Fruit fly (Drosophila melanogaster) whole organism, embryonic: ENCODE results near the gene Pxn.

Source experiments
- Atf-2 ChIP-seq: fragments of 200-800 bp; sonication (Bioruptor generic); optimal IDR thresholded peaks from 2 replicates; lab custom pipeline; 2016; ENCODE audit warnings: missing biosample characterization, missing genetic modification characterization
- CG10431 ChIP-seq: fragments of 200-800 bp; sonication (Bioruptor generic); optimal IDR thresholded peaks from 3 replicates; lab custom pipeline; 2018; ENCODE audit warnings: missing biosample characterization, mild to moderate bottlenecking, missing genetic modification characterization
- CG12659 ChIP-seq: fragments of 200-800 bp; sonication (Bioruptor generic); optimal IDR thresholded peaks from 3 replicates; lab custom pipeline; 2017; ENCODE audit warnings: mild to moderate bottlenecking, missing biosample characterization, missing genetic modification reagents, missing genetic modification characterization
- CG13296 ChIP-seq: fragments of 200-800 bp; sonication (Bioruptor generic); optimal IDR thresholded peaks from 3 replicates; lab custom pipeline; 2018; ENCODE audit warnings: missing biosample characterization, mild to moderate bottlenecking, missing genetic modification characterization
- CG13424 ChIP-seq: fragments of 200-800 bp; sonication (Bioruptor generic); optimal IDR thresholded peaks from 2 replicates; lab custom pipeline; 2019; ENCODE audit warnings: missing biosample characterization, mild to moderate bottlenecking, missing genetic modification characterization, moderate library complexity
- CG16779 ChIP-seq: fragments of 200-800 bp; sonication (Bioruptor generic); IDR thresholded peaks from 2 replicates; pipeline ENCODE4 v1.3.6; 2022; ENCODE audit warnings: missing biosample characterization, missing genetic modification characterization
- CG17359 ChIP-seq: fragments of 200-800 bp; sonication (Bioruptor generic); optimal IDR thresholded peaks from 3 replicates; lab custom pipeline; 2018; ENCODE audit warnings: missing biosample characterization, mild to moderate bottlenecking, missing genetic modification characterization, moderate library complexity
- CG17385 ChIP-seq: fragments of 200-800 bp; sonication (Bioruptor generic); optimal IDR thresholded peaks from 3 replicates; lab custom pipeline; 2018; ENCODE audit warnings: missing biosample characterization, mild to moderate bottlenecking, missing genetic modification characterization
- CG17612 ChIP-seq: fragments of 200-800 bp; sonication (Bioruptor generic); IDR thresholded peaks from 2 replicates; pipeline ENCODE4 v1.3.6; 2022; ENCODE audit warnings: missing biosample characterization, missing genetic modification characterization
- CG2116 ChIP-seq: fragments of 200-800 bp; sonication (Bioruptor generic); optimal IDR thresholded peaks from 3 replicates; lab custom pipeline; 2018; ENCODE audit warnings: missing biosample characterization, mild to moderate bottlenecking, missing genetic modification characterization
- CG2678 ChIP-seq: fragments of 200-800 bp; sonication (Bioruptor generic); optimal IDR thresholded peaks from 3 replicates; lab custom pipeline; 2019; ENCODE audit warnings: missing biosample characterization, mild to moderate bottlenecking, missing genetic modification characterization, moderate library complexity
- CG31365 ChIP-seq: fragments of 200-800 bp; sonication (Bioruptor generic); optimal IDR thresholded peaks from 2 replicates; lab custom pipeline; 2018; ENCODE audit warnings: missing biosample characterization, mild to moderate bottlenecking, missing genetic modification characterization
- CG32772 ChIP-seq: fragments of 200-800 bp; sonication (Bioruptor generic); IDR thresholded peaks from 2 replicates; pipeline ENCODE4 v1.3.6; 2022; ENCODE audit warnings: missing biosample characterization, missing genetic modification characterization
- CG34376 ChIP-seq: fragments of 200-800 bp; sonication (Bioruptor generic); optimal IDR thresholded peaks from 2 replicates; lab custom pipeline; 2018; ENCODE audit warnings: missing biosample characterization, mild to moderate bottlenecking, missing genetic modification characterization
- CG4707 ChIP-seq: fragments of 200-800 bp; sonication (Bioruptor generic); optimal IDR thresholded peaks from 2 replicates; lab custom pipeline; 2018; ENCODE audit warnings: missing biosample characterization, mild to moderate bottlenecking, missing genetic modification characterization, moderate library complexity
- CG4820 ChIP-seq: fragments of 200-800 bp; sonication (Bioruptor generic); optimal IDR thresholded peaks from 3 replicates; lab custom pipeline; 2016; ENCODE audit warnings: missing biosample characterization, missing genetic modification characterization
- CG5245 ChIP-seq: fragments of 200-800 bp; sonication (Bioruptor generic); optimal IDR thresholded peaks from 3 replicates; lab custom pipeline; 2016; ENCODE audit warnings: missing biosample characterization, missing genetic modification characterization
- CG6254 ChIP-seq: fragments of 200-800 bp; sonication (Bioruptor generic); optimal IDR thresholded peaks from 3 replicates; lab custom pipeline; 2017; ENCODE audit warnings: mild to moderate bottlenecking, missing biosample characterization, missing genetic modification reagents, missing genetic modification characterization
- CG6765 ChIP-seq: fragments of 200-800 bp; sonication (Bioruptor generic); optimal IDR thresholded peaks from 3 replicates; lab custom pipeline; 2017; ENCODE audit warnings: missing biosample characterization, mild to moderate bottlenecking, missing genetic modification characterization
- CG7928 ChIP-seq: fragments of 200-800 bp; sonication (Bioruptor generic); optimal IDR thresholded peaks from 2 replicates; lab custom pipeline; 2017; ENCODE audit warnings: missing biosample characterization, mild to moderate bottlenecking, missing genetic modification characterization
- CG8089 ChIP-seq: fragments of 200-800 bp; sonication (Bioruptor generic); optimal IDR thresholded peaks from 3 replicates; lab custom pipeline; 2016; ENCODE audit warnings: missing biosample characterization, missing genetic modification characterization
- CG8388 ChIP-seq: fragments of 200-800 bp; sonication (Bioruptor generic); optimal IDR thresholded peaks from 2 replicates; lab custom pipeline; 2019; ENCODE audit warnings: missing biosample characterization, mild to moderate bottlenecking, missing genetic modification characterization, moderate library complexity
- E2f1 ChIP-seq: fragments of 200-800 bp; sonication (Bioruptor generic); IDR thresholded peaks from 2 replicates; pipeline ENCODE4 v1.3.6; 2022; ENCODE audit warnings: missing biosample characterization, missing genetic modification characterization
- Ets65A ChIP-seq: fragments of 200-800 bp; sonication (Bioruptor generic); peaks from one replicate; lab custom pipeline; 2016; ENCODE audit warnings: missing biosample characterization, missing genetic modification characterization
- Ets97D ChIP-seq: fragments of 200-800 bp; sonication (Bioruptor generic); optimal IDR thresholded peaks from 3 replicates; lab custom pipeline; 2016; ENCODE audit warnings: missing biosample characterization, missing genetic modification characterization
- Gug ChIP-seq: fragments of 200-800 bp; sonication (Bioruptor generic); IDR thresholded peaks from 4 replicates; pipeline ENCODE4 v1.3.6; 2022; ENCODE audit warnings: missing biosample characterization, missing genetic modification characterization
- MESR4 ChIP-seq: fragments of 200-800 bp; sonication (Bioruptor generic); optimal IDR thresholded peaks from 2 replicates; lab custom pipeline; 2018; ENCODE audit warnings: missing biosample characterization, mild to moderate bottlenecking, missing genetic modification characterization, moderate library complexity
- MTF-1 ChIP-seq: fragments of 200-800 bp; sonication (Bioruptor generic); optimal IDR thresholded peaks from 2 replicates; lab custom pipeline; 2018; ENCODE audit warnings: missing biosample characterization, mild to moderate bottlenecking, missing genetic modification characterization, borderline replicate concordance
- Mad ChIP-seq: fragments of 200-800 bp; sonication (Bioruptor generic); optimal IDR thresholded peaks from 2 replicates; lab custom pipeline; 2016; ENCODE audit warnings: missing biosample characterization, missing genetic modification characterization
- Nf-YB ChIP-seq: fragments of 200-800 bp; sonication (Bioruptor generic); optimal IDR thresholded peaks from 3 replicates; lab custom pipeline; 2019; ENCODE audit warnings: missing biosample characterization, mild to moderate bottlenecking, missing genetic modification characterization, moderate library complexity
- Optix ChIP-seq: fragments of 200-800 bp; sonication (Bioruptor generic); IDR thresholded peaks from 3 replicates; pipeline ENCODE4 v1.3.6; 2022; ENCODE audit warnings: missing biosample characterization, missing genetic modification characterization
- Xbp1 ChIP-seq: fragments of 200-800 bp; sonication (Bioruptor generic); optimal IDR thresholded peaks from 3 replicates; lab custom pipeline; 2016; ENCODE audit warnings: missing biosample characterization, mild to moderate bottlenecking, missing genetic modification characterization
- Xrp1 ChIP-seq: fragments of 200-800 bp; sonication (Bioruptor generic); IDR thresholded peaks from 2 replicates; pipeline ENCODE4 v1.3.6; 2022; ENCODE audit warnings: missing biosample characterization, missing genetic modification characterization
- chif ChIP-seq, 2 experiments: fragments of 200-800 bp; sonication (Bioruptor generic); optimal IDR thresholded peaks; 3 replicates each; lab custom pipeline; 2016; ENCODE audit warnings: missing biosample characterization in 2 of 2, missing genetic modification characterization in 2 of 2
- chm ChIP-seq: fragments of 200-800 bp; sonication (Bioruptor generic); IDR thresholded peaks from 2 replicates; pipeline ENCODE4 v1.3.6; 2022; ENCODE audit warnings: missing biosample characterization, missing genetic modification characterization
- corto ChIP-seq: fragments of 200-800 bp; sonication (Bioruptor generic); optimal IDR thresholded peaks from 2 replicates; lab custom pipeline; 2016; ENCODE audit warnings: missing biosample characterization, mild to moderate bottlenecking, missing genetic modification characterization, moderate library complexity
- crol ChIP-seq: fragments of 200-800 bp; sonication (Bioruptor generic); IDR thresholded peaks from 2 replicates; pipeline ENCODE4 v1.3.6; 2022; ENCODE audit warnings: missing biosample characterization, missing genetic modification characterization
- dmrt11E ChIP-seq: fragments of 200-800 bp; sonication (Bioruptor generic); optimal IDR thresholded peaks from 3 replicates; lab custom pipeline; 2018; ENCODE audit warnings: missing biosample characterization, mild to moderate bottlenecking, missing genetic modification characterization, moderate library complexity
- dysf ChIP-seq: fragments of 200-800 bp; sonication (Bioruptor generic); IDR thresholded peaks from 3 replicates; pipeline ENCODE4 v1.3.6; 2022; ENCODE audit warnings: missing biosample characterization, missing genetic modification characterization
- gem ChIP-seq: fragments of 200-800 bp; sonication (Bioruptor generic); optimal IDR thresholded peaks from 2 replicates; lab custom pipeline; 2019; ENCODE audit warnings: missing biosample characterization, mild to moderate bottlenecking, missing genetic modification characterization, moderate library complexity
- gsb-n ChIP-seq: fragments of 200-800 bp; sonication (Bioruptor generic); optimal IDR thresholded peaks from 3 replicates; lab custom pipeline; 2018; ENCODE audit warnings: missing biosample characterization, mild to moderate bottlenecking, missing genetic modification characterization
- kay ChIP-seq: fragments of 200-800 bp; sonication (Bioruptor generic); optimal IDR thresholded peaks from 2 replicates; lab custom pipeline; 2016; ENCODE audit warnings: missing biosample characterization, missing genetic modification characterization
- nom ChIP-seq: fragments of 200-800 bp; sonication (Bioruptor generic); optimal IDR thresholded peaks from 2 replicates; lab custom pipeline; 2017; ENCODE audit warnings: missing biosample characterization, missing genetic modification characterization, mild to moderate bottlenecking, moderate library complexity, missing genetic modification reagents
- phol ChIP-seq: fragments of 200-800 bp; sonication (Bioruptor generic); optimal IDR thresholded peaks from 3 replicates; lab custom pipeline; 2018; ENCODE audit warnings: missing biosample characterization, mild to moderate bottlenecking, missing genetic modification characterization, moderate library complexity
- slbo ChIP-seq: fragments of 200-800 bp; sonication (Bioruptor generic); IDR thresholded peaks from 2 replicates; pipeline ENCODE4 v1.3.6; 2022; ENCODE audit warnings: missing biosample characterization, missing genetic modification characterization
- stc ChIP-seq: fragments of 200-800 bp; sonication (Bioruptor generic); IDR thresholded peaks from 2 replicates; pipeline ENCODE4 v1.3.6; 2022; ENCODE audit warnings: missing biosample characterization, missing genetic modification characterization
- tap ChIP-seq: fragments of 200-800 bp; optimal IDR thresholded peaks from 3 replicates; lab custom pipeline; 2019; ENCODE audit warnings: missing biosample characterization, mild to moderate bottlenecking, missing genetic modification characterization, moderate library complexity
- tll ChIP-seq, 2 experiments: fragments of 200-800 bp in 1 of 2; fragments of >200 bp in 1 of 2; sonication (Bioruptor generic) in 1 of 2; optimal IDR thresholded peaks; 2 replicates each; lab custom pipeline; 2017 to 2019; ENCODE audit warnings: missing biosample characterization in 2 of 2, missing genetic modification characterization in 2 of 2, mild to moderate bottlenecking in 1 of 2, moderate library complexity in 1 of 2
- twi ChIP-seq: fragments of 200-800 bp; optimal IDR thresholded peaks from 2 replicates; lab custom pipeline; 2019; ENCODE audit warnings: missing biosample characterization, mild to moderate bottlenecking, missing genetic modification characterization, moderate library complexity
- z ChIP-seq: fragments of 200-800 bp; sonication (Bioruptor generic); IDR thresholded peaks from 3 replicates; pipeline ENCODE4 v1.3.6; 2022; ENCODE audit warnings: missing biosample characterization, missing genetic modification characterization

The Pxn gene

dm6 chr3L:2578737-2579136 lies 51.1 kb downstream of the Pxn start (continued):
- TF ChIP-seq tll (GFP tag; optimal IDR thresholded peaks at IDR 0.05; lab: Kevin White, UChicago), result no peak
- peak; percentile 60 for TF ChIP-seq CG12659 (GFP tag; lab: Kevin White, UChicago)
- peak; percentile 61 to 72 for TF ChIP-seq chif (GFP tag; optimal IDR thresholded peaks at IDR 0.05; lab: Kevin White, UChicago)
- no peak for TF ChIP-seq z (GFP tag; lab: Robert Waterston, UW)
- TF ChIP-seq chm, result peak; percentile 62; the same call in 1 of the 2 replicates
- no peak for TF ChIP-seq CG13296
- peak; percentile 69 for TF ChIP-seq dmrt11E (tag; lab: Kevin White, UChicago)
- TF ChIP-seq MTF-1 (GFP tag; lab: Kevin White, UChicago), result no peak
- TF ChIP-seq CG6765 (GFP tag; lab: Kevin White, UChicago), result no peak
- TF ChIP-seq CG2678, result peak; percentile 78
- TF ChIP-seq Xbp1 (GFP tag; lab: Kevin White, UChicago), result peak; percentile 71
- TF ChIP-seq CG4707, result peak; percentile 35
- peak; percentile 90 for TF ChIP-seq Ets65A (GFP tag; lab: Kevin White, UChicago)
- peak; percentile 79 for TF ChIP-seq Xrp1 (GFP tag; lab: Robert Waterston, UW)
- peak; percentile 54 for TF ChIP-seq tap
- TF ChIP-seq corto (GFP tag; lab: Kevin White, UChicago), result no peak
- TF ChIP-seq CG7928 (GFP tag; lab: Kevin White, UChicago), result no peak
- TF ChIP-seq kay (GFP tag; lab: Kevin White, UChicago), result no peak
- no peak for TF ChIP-seq CG17612 (GFP tag; lab: Robert Waterston, UW)
- TF ChIP-seq CG10431 (GFP tag; lab: Kevin White, UChicago), result peak; percentile 56
- TF ChIP-seq Optix (GFP tag; lab: Robert Waterston, UW), result peak; percentile 52; the same call in 1 of the 3 replicates
- peak; percentile 2 for TF ChIP-seq CG2116
- TF ChIP-seq crol (GFP tag; lab: Robert Waterston, UW), result no peak
- no peak for TF ChIP-seq nom (GFP tag; lab: Kevin White, UChicago)
- TF ChIP-seq CG8089 (GFP tag; lab: Kevin White, UChicago), result peak; percentile 29
- TF ChIP-seq gsb-n (tag; lab: Kevin White, UChicago), result peak; percentile 67
- TF ChIP-seq CG5245 (GFP tag; lab: Kevin White, UChicago), result peak; percentile 36
- peak; percentile 24 for TF ChIP-seq Ets97D (GFP tag; lab: Kevin White, UChicago)
- no peak for TF ChIP-seq CG34376 (GFP tag; lab: Kevin White, UChicago)
- TF ChIP-seq CG8388 (GFP tag; lab: Kevin White, UChicago), result peak; percentile 64
- TF ChIP-seq Gug (GFP tag; lab: Robert Waterston, UW), result peak; percentile 40; the same call in 2 of the 4 replicates
- peak; percentile 66 for TF ChIP-seq dysf (GFP tag; lab: Robert Waterston, UW)
- TF ChIP-seq CG6254 (GFP tag; lab: Kevin White, UChicago), result peak; percentile 57
- peak; percentile 77 for TF ChIP-seq CG13424 (tag; lab: Kevin White, UChicago)
- peak; percentile 46; the same call in 1 of the 2 replicates for TF ChIP-seq CG32772 (GFP tag; lab: Robert Waterston, UW)
- peak; percentile 30 for TF ChIP-seq CG4820 (GFP tag; lab: Kevin White, UChicago)
- peak; percentile 79 for TF ChIP-seq gem (tag; lab: Kevin White, UChicago)
- TF ChIP-seq Atf-2 (GFP tag; lab: Kevin White, UChicago), result peak; percentile 11
- TF ChIP-seq CG31365 (tag; lab: Kevin White, UChicago), result no peak
- peak; percentile 46 for TF ChIP-seq twi (tag; lab: Kevin White, UChicago)
- TF ChIP-seq E2f1 (GFP tag; lab: Robert Waterston, UW), result peak; percentile 52
- peak; percentile 76 for TF ChIP-seq CG17359
- 0 out of 2 replicates have a peak, but pooled peaks have one; percentile 26 for TF ChIP-seq CG16779 (GFP tag; lab: Robert Waterston, UW)
- TF ChIP-seq slbo (GFP tag; lab: Robert Waterston, UW), result peak; percentile 68
- TF ChIP-seq phol (tag; lab: Kevin White, UChicago), result peak; percentile 77
- peak; percentile 48 for TF ChIP-seq Nf-YB (GFP tag; lab: Kevin White, UChicago)
- peak; percentile 47 for TF ChIP-seq Mad (GFP tag; lab: Kevin White, UChicago)
- TF ChIP-seq CG17385 (GFP tag; lab: Kevin White, UChicago), result peak; percentile 62
- 0 out of 2 replicates have a peak, but pooled peaks have one; percentile 38 for TF ChIP-seq stc (GFP tag; lab: Robert Waterston, UW)
- TF ChIP-seq MESR4 (GFP tag; lab: Kevin White, UChicago), result no peak
